Fruit fly (Drosophila melanogaster) whole organism, adult: ENCODE measurements around the gene CG10077.

Source experiments
- CG14711 ChIP-seq: fragments of 200-800 bp; sonication (Bioruptor generic); optimal IDR thresholded peaks from 2 replicates; lab custom pipeline; 2018; ENCODE audit warnings: missing biosample characterization, mild to moderate bottlenecking, missing genetic modification characterization, moderate library complexity
- CG5204 ChIP-seq: fragments of 200-800 bp; sonication (Bioruptor generic); optimal IDR thresholded peaks from 2 replicates; lab custom pipeline; 2016; ENCODE audit warnings: missing biosample characterization, missing genetic modification characterization
- CG7045 ChIP-seq: fragments of 200-800 bp; sonication (Bioruptor generic); optimal IDR thresholded peaks from 2 replicates; lab custom pipeline; 2017; ENCODE audit warnings: missing biosample characterization, mild to moderate bottlenecking, missing genetic modification characterization
- Clk ChIP-seq: fragments of 200-800 bp; sonication (Bioruptor generic); optimal IDR thresholded peaks from 2 replicates; lab custom pipeline; 2017; ENCODE audit warnings: missing biosample characterization, missing genetic modification characterization
- cic ChIP-seq: fragments of 200-800 bp; sonication (Bioruptor generic); optimal IDR thresholded peaks from 2 replicates; lab custom pipeline; 2017; ENCODE audit warnings: missing biosample characterization, mild to moderate bottlenecking, missing genetic modification characterization, moderate library complexity
- ovo ChIP-seq: fragments of 200-800 bp; sonication (Bioruptor generic); optimal IDR thresholded peaks from 2 replicates; lab custom pipeline; 2016; ENCODE audit warnings: missing biosample characterization, missing genetic modification characterization
- pad ChIP-seq: fragments of 200-800 bp; sonication (Bioruptor generic); optimal IDR thresholded peaks from 3 replicates; lab custom pipeline; 2017; ENCODE audit warnings: missing biosample characterization, missing genetic modification characterization, mild to moderate bottlenecking, moderate library complexity, missing genetic modification reagents
- toe ChIP-seq: fragments of 200-800 bp; sonication (Bioruptor generic); optimal IDR thresholded peaks from 2 replicates; lab custom pipeline; 2016; ENCODE audit warnings: missing biosample characterization, missing genetic modification characterization

DNA sequence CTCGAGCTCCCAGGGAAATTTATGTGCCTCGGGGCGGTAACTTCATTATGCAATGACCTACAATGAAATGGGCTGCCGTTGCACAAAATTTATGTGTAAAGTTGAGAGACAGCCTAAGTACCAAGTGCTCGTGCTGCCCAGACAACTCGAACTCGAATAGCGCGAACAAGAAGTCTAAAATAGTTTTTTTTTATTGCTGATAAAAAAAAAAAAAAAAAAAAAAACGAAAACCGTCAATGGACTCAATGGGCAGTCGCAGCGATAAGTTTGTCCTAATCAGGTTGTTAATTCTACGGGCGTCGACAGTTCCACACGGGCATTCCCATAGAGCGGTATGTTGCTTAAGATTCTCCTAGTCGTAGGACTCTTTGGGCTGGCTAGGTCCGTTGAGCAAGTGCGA, 23.1 kb downstream of the CG10077 start, which contains the start of gene CG14820:
- no peak for TF ChIP-seq CG7045
- TF ChIP-seq CG5204 (GFP tag; lab: Kevin White, UChicago) = no peak
- TF ChIP-seq toe (GFP tag; lab: Kevin White, UChicago) = no peak
- TF ChIP-seq pad (GFP tag; lab: Kevin White, UChicago) = no peak
- no peak for TF ChIP-seq Clk (GFP tag; lab: Kevin White, UChicago)
- no peak for TF ChIP-seq ovo (GFP tag; lab: Kevin White, UChicago)
- no peak for TF ChIP-seq cic (GFP tag; lab: Kevin White, UChicago)
- no peak for TF ChIP-seq CG14711 (tag; lab: Kevin White, UChicago)
